Worm (Caenorhabditis elegans): ENCODE results near the gene C49A9.6.

Gene C49A9.6

ce11 chrIV:6210574-6210973 is at the start of gene C49A9.6, which contains the start of gene ugt-24:
TSS of gene C49A9.6 (plus strand) at chrIV:6210936.
TSS of gene ugt-24 (minus strand) at chrIV:6210720.
- TF ChIP-seq cebp-1 (GFP tag; IDR thresholded peaks at IDR 0.05) (no peak), cebp-1 (tag; optimal IDR thresholded peaks at IDR 0.05) (peak; percentile 6), nhr-80 (tag; optimal IDR thresholded peaks at IDR 0.05) (peak; percentile 69), dpl-1 (GFP tag; optimal IDR thresholded peaks at IDR 0.05) (no peak), F39B2.1 (GFP tag; IDR thresholded peaks at IDR 0.05) (no peak), nhr-27 (tag; optimal IDR thresholded peaks at IDR 0.05) (no peak), F52B5.7 (tag; optimal IDR thresholded peaks at IDR 0.05) (no peak), madf-10 (tag; optimal IDR thresholded peaks at IDR 0.05) (no peak)

DNA sequence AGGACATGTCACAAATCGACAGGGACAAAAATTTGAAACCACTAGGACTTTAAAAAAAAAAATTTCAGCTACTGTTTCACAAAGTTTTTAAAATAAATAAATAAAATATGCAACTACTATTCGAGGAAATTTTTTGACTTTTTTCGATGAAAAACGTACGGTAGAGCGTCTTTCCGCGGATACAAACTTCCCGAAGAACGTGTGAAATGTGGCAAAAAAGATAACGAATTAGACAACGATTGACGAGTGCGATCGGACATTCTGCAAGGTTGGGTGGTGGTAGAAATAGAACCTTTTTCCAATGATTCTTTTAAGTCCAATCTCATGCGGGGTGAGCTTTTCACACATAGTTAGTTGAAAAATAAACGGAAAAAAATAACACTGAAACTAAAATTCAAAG is 44.9 kb upstream of the C49A9.6 start:
- TF ChIP-seq ZK185.1 (tag; optimal IDR thresholded peaks at IDR 0.05; ENCODE audit: poor library complexity, severe bottlenecking) (no peak), ceh-27 (GFP tag; optimal IDR thresholded peaks at IDR 0.05) (no peak), lag-1 (GFP tag; IDR thresholded peaks at IDR 0.05) (no peak), xnd-1 (tag; optimal IDR thresholded peaks at IDR 0.05) (no peak)

- TF ChIP-seq let-607 (tag; optimal IDR thresholded peaks at IDR 0.05), result no peak
- TF ChIP-seq lin-54 (GFP tag; optimal IDR thresholded peaks at IDR 0.05), result no peak
- no peak for TF ChIP-seq F10E7.11 (tag; optimal IDR thresholded peaks at IDR 0.05)
- no peak for TF ChIP-seq lir-1 (GFP tag; conservative IDR thresholded peaks at IDR 0.05)
- TF ChIP-seq Y95B8A.8 (GFP tag; IDR thresholded peaks at IDR 0.05), result no peak
- no peak for TF ChIP-seq repo-1 (tag; optimal IDR thresholded peaks at IDR 0.05)
- TF ChIP-seq ztf-22 (GFP tag; optimal IDR thresholded peaks at IDR 0.05), result no peak
- no peak for TF ChIP-seq hmg-20 (GFP tag; IDR thresholded peaks at IDR 0.05)
- no peak for TF ChIP-seq nhr-80 (tag; optimal IDR thresholded peaks at IDR 0.05)
- TF ChIP-seq nhr-179 (tag; optimal IDR thresholded peaks at IDR 0.05), result no peak
- TF ChIP-seq F57A8.1 (GFP tag; optimal IDR thresholded peaks at IDR 0.05), result no peak
Measured at ce11 chrIV:6172959-6173358, 37.8 kb upstream of the C49A9.6 start.

DNA sequence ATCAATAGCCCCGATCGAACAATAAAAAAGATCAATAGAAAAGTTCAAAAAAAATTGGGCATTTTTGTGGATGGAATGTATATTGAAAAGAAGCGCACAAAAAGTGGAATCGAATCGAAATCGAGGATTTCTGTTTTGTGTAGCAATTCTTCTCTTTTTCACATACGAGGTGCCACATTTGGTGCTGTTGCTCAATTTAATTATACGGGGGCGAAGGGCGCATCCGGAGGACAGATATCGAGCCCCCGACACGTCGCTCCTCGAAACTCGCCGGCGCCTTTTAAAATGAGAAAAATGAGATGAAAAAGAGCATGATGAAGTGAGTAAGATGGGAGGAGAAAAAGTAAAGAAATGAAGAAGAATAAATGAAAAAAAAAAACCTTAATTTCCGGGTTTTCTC is 33.4 kb upstream of the C49A9.6 start:
- TF ChIP-seq tbp1 (GFP tag; optimal IDR thresholded peaks at IDR 0.05) (no peak), nhr-90 (tag; optimal IDR thresholded peaks at IDR 0.05) (no peak), T07F8.4 (tag; optimal IDR thresholded peaks at IDR 0.05) (no peak), hsf-1 (GFP tag; IDR thresholded peaks at IDR 0.05) (no peak), Y67H2A.10 (GFP tag; conservative IDR thresholded peaks at IDR 0.05) (no peak), madf-10 (tag; optimal IDR thresholded peaks at IDR 0.05) (no peak), F52B5.7 (tag; optimal IDR thresholded peaks at IDR 0.05) (no peak), madf-6 (GFP tag; IDR thresholded peaks at IDR 0.05) (no peak)

ce11 chrIV:6183757-6184156 is 27.0 kb upstream of the C49A9.6 start, which contains the start of gene unc-77:
TSS of gene unc-77 (minus strand) at chrIV:6183857.
- TF ChIP-seq die-1 (tag; optimal IDR thresholded peaks at IDR 0.05) (no peak), C17E4.6 (GFP tag; IDR thresholded peaks at IDR 0.05) (no peak), F39B2.1 (GFP tag; IDR thresholded peaks at IDR 0.05) (no peak), somi-1 (GFP tag; optimal IDR thresholded peaks at IDR 0.05) (no peak), Y53F4B.3 (GFP tag; IDR thresholded peaks at IDR 0.05) (no peak), nhr-80 (tag; optimal IDR thresholded peaks at IDR 0.05) (no peak), madf-8 (GFP tag; conservative IDR thresholded peaks at IDR 0.05) (no peak), lir-1 (GFP tag; conservative IDR thresholded peaks at IDR 0.05) (no peak), B0019.2 (GFP tag; conservative IDR thresholded peaks at IDR 0.05) (no peak), ZK185.1 (tag; optimal IDR thresholded peaks at IDR 0.05; ENCODE audit: poor library complexity, severe bottlenecking) (no peak), F57C9.4 (tag; optimal IDR thresholded peaks at IDR 0.05) (no peak), snpc-1.1 (tag; optimal IDR thresholded peaks at IDR 0.05; ENCODE audit: insufficient read depth) (no peak), unc-62 (GFP tag; optimal IDR thresholded peaks at IDR 0.05) (no peak)

Measured in whole organism, young adult.